Worm (Caenorhabditis elegans) whole organism, L2 larva: Measurements from ENCODE around the gene D1022.5.

Experiments used
- ama-1 ChIP-seq: fragments of 150-350 bp; optimal IDR thresholded peaks from 2 replicates; lab custom pipeline; 2018; ENCODE audit warnings: inconsistent platforms
- ceh-16 ChIP-seq: fragments of 150-350 bp; optimal IDR thresholded peaks from 2 replicates; lab custom pipeline; 2014; ENCODE audit warnings: missing biosample characterization, missing genetic modification characterization
- lin-11 ChIP-seq: fragments of 150-350 bp; sonication (generic microtip); optimal IDR thresholded peaks from 2 replicates; lab custom pipeline; 2014; ENCODE audit warnings: missing biosample characterization, missing genetic modification characterization, inconsistent platforms, mixed read lengths
- peb-1 ChIP-seq: fragments of 150-350 bp; optimal IDR thresholded peaks from 2 replicates; lab custom pipeline; 2014; ENCODE audit warnings: missing biosample characterization, missing genetic modification characterization
- skn-1 ChIP-seq: sonication (generic microtip); optimal IDR thresholded peaks from 2 replicates; lab custom pipeline; 2017; ENCODE audit warnings: missing biosample characterization, missing genetic modification characterization
- ztf-1 ChIP-seq: fragments of 200-800 bp; sonication (Bioruptor generic); conservative IDR thresholded peaks from 2 replicates; pipeline ENCODE4 v1.3.6; 2022; ENCODE audit warnings: missing genetic modification characterization, missing compliant biosample characterization

- no peak for TF ChIP-seq ztf-1 (GFP tag; lab: Robert Waterston, UW)
- TF ChIP-seq skn-1 (tag; lab: Kevin White, UChicago): no peak
- no peak for TF ChIP-seq ceh-16 (tag; lab: Kevin White, UChicago)
- no peak for TF ChIP-seq ama-1
- TF ChIP-seq peb-1: no peak
- TF ChIP-seq lin-11: no peak
Observed at ce11 chrII:7489605-7490004, 31.0 kb upstream of the D1022.5 start, which contains the start of gene D1022.9.
